Fruit fly (Drosophila melanogaster): ENCODE measurements around the gene CG4830.

dm6 chr3R:12236804-12237203 lies 26.6 kb upstream of the CG4830 start, which contains the start of gene Cyp313a2:
- TF ChIP-seq CG12768 (GFP tag; optimal IDR thresholded peaks at IDR 0.05) (no peak), CG7101 (tag; optimal IDR thresholded peaks at IDR 0.05) (no peak)
